Fruit fly (Drosophila melanogaster): ENCODE results near the gene CG11586.
A peak's percentile ranks its signal among the peaks of the same experiment; 100 is the strongest.

Gene CG11586

DNA sequence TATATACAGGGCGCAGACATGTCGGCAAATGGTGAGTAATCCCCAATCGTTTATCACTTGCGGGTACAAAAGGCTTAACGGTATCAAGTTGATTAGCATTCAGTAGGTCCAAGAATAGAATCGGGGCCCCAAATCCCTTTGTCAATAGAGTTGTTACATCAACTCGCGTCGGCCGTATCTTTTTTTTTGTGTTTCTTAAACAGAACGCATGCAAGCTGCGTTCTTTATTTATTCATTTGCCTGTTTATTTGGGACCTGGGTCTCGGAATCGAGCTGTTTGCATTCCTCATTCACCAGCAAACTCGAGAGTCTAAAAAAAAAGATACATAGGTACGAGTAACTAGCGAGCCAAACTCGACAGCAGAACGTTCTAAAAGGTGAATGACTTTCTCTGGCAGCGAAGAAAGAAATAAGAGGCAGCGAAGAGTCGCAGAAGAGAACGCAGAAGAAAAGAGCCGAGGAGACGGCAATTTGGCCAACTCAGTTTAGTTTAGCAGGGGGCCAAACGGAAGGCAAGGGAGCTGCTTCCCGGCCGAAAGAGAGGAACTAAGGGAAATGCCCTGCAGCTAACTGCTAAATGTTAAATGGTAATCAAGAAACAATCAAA is 10.0 kb upstream of the CG11586 start (continued):
- TF ChIP-seq CG14710 (tag; optimal IDR thresholded peaks at IDR 0.05) (peak; percentile 50), CG1233 (GFP tag; optimal IDR thresholded peaks at IDR 0.05) (peak; percentile 33), CG32767 (GFP tag; IDR thresholded peaks at IDR 0.05) (no peak), Nf-YB (GFP tag; optimal IDR thresholded peaks at IDR 0.05) (peak; percentile 18), zen (tag; optimal IDR thresholded peaks at IDR 0.05) (peak; percentile 13), CG18619 (GFP tag; optimal IDR thresholded peaks at IDR 0.05) (peak; percentile 14), Sry-β (GFP tag; optimal IDR thresholded peaks at IDR 0.05) (peak; percentile 16), CG10979 (tag; optimal IDR thresholded peaks at IDR 0.05) (peak; percentile 38), CG30403 (GFP tag; optimal IDR thresholded peaks at IDR 0.05) (no peak), ara (GFP tag; IDR thresholded peaks at IDR 0.05) (peak; percentile 19; the same call in 1 of the 2 replicates), Lhr (GFP tag; optimal IDR thresholded peaks at IDR 0.05) (peak; percentile 30), MBD-R2 (GFP tag; IDR thresholded peaks at IDR 0.05) (no peak), prd (optimal IDR thresholded peaks at IDR 0.05) (no peak), prd (GFP tag; IDR thresholded peaks at IDR 0.05) (0 out of 3 replicates have a peak, but pooled peaks have one; percentile 7), CG3407 (GFP tag; optimal IDR thresholded peaks at IDR 0.05) (peak; percentile 54), scrt (GFP tag; optimal IDR thresholded peaks at IDR 0.05) (no peak), Stat92E (GFP tag; optimal IDR thresholded peaks at IDR 0.05) (peak in 1 of 3 experiments; percentile 27), schlank (tag; optimal IDR thresholded peaks at IDR 0.05) (no peak), Hr78 (GFP tag; optimal IDR thresholded peaks at IDR 0.05) (no peak), phol (tag; optimal IDR thresholded peaks at IDR 0.05) (no peak), CG34376 (GFP tag; optimal IDR thresholded peaks at IDR 0.05) (no peak), Hmr (GFP tag; optimal IDR thresholded peaks at IDR 0.05) (no peak), oc (tag; optimal IDR thresholded peaks at IDR 0.05) (peak; percentile 19), CG7987 (GFP tag; optimal IDR thresholded peaks at IDR 0.05) (peak; percentile 12), sim (GFP tag; IDR thresholded peaks at IDR 0.05) (0 out of 2 replicates have a peak, but pooled peaks have one; percentile 18), CG10431 (GFP tag; optimal IDR thresholded peaks at IDR 0.05) (peak; percentile 74), slou (GFP tag; optimal IDR thresholded peaks at IDR 0.05) (no peak), zen2 (GFP tag; IDR thresholded peaks at IDR 0.05; ENCODE audit: partially characterized antibody) (no peak), kni (GFP tag; optimal IDR thresholded peaks at IDR 0.05) (peak; percentile 92), CG8281 (tag; optimal IDR thresholded peaks at IDR 0.05) (no peak), wor (GFP tag; IDR thresholded peaks at IDR 0.05) (no peak), Spps (tag; optimal IDR thresholded peaks at IDR 0.05) (peak; percentile 24), Pdp1 (GFP tag; optimal IDR thresholded peaks at IDR 0.05) (peak in 1 of 2 experiments; percentile 33), salm (tag; optimal IDR thresholded peaks at IDR 0.05) (peak; percentile 16), Mad (GFP tag; optimal IDR thresholded peaks at IDR 0.05) (no peak), org-1 (GFP tag; optimal IDR thresholded peaks at IDR 0.05) (peak; percentile 9), CG8359 (GFP tag; optimal IDR thresholded peaks at IDR 0.05; ENCODE audit: borderline replicate concordance) (no peak), CG15696 (tag; optimal IDR thresholded peaks at IDR 0.05) (peak; percentile 82), H2.0 (GFP tag; IDR thresholded peaks at IDR 0.05) (no peak), nmo (GFP tag; optimal IDR thresholded peaks at IDR 0.05) (no peak), CG7745 (tag; optimal IDR thresholded peaks at IDR 0.05) (peak; percentile 43), CG13424 (tag; optimal IDR thresholded peaks at IDR 0.05) (peak; percentile 13), CG16863 (GFP tag; optimal IDR thresholded peaks at IDR 0.05) (peak; percentile 2), bab2 (GFP tag; optimal IDR thresholded peaks at IDR 0.05) (peak; percentile 13), CG2116 (GFP tag; optimal IDR thresholded peaks at IDR 0.05) (no peak), sqz (GFP tag; optimal IDR thresholded peaks at IDR 0.05) (no peak), CG17912 (GFP tag; optimal IDR thresholded peaks at IDR 0.05) (no peak), Med (GFP tag) (peak; percentile 64)

Data from whole organism, embryonic.